Fruit fly (Drosophila melanogaster): ENCODE measurements around the gene CecC.
A peak's percentile ranks its signal among the peaks of the same experiment; 100 is the strongest.

The CecC gene

dm6 chr3R:30216210-30216609 lies at the start of gene CecC:
CecC (plus strand) TSS chr3R:30216484.
- no peak for TF ChIP-seq dsf (GFP tag; optimal IDR thresholded peaks at IDR 0.05; ENCODE audit: borderline replicate concordance)
- TF ChIP-seq Rel (GFP tag; optimal IDR thresholded peaks at IDR 0.05): no peak
- TF ChIP-seq Rel (tag; optimal IDR thresholded peaks at IDR 0.05): peak; percentile 91

dm6 chr3R:30170671-30171667 lies 45.3 kb upstream of the CecC start, which contains the start of gene Rsod:
Rsod (minus strand) TSS chr3R:30171207.
- peak; percentile 80 for TF ChIP-seq fru (GFP tag; optimal IDR thresholded peaks at IDR 0.05)
- TF ChIP-seq br (GFP tag; optimal IDR thresholded peaks at IDR 0.05): peak; percentile 70
- TF ChIP-seq OdsH (GFP tag; optimal IDR thresholded peaks at IDR 0.05): peak; percentile 82
- TF ChIP-seq HLH106 (tag; optimal IDR thresholded peaks at IDR 0.05): peak; percentile 86
- TF ChIP-seq brk (GFP tag; optimal IDR thresholded peaks at IDR 0.05): no peak
- no peak for TF ChIP-seq GATAd (GFP tag; optimal IDR thresholded peaks at IDR 0.05)
- TF ChIP-seq h (GFP tag; optimal IDR thresholded peaks at IDR 0.05): peak; percentile 80
- peak; percentile 53 for TF ChIP-seq dmrt93B (GFP tag; optimal IDR thresholded peaks at IDR 0.05)
- peak; percentile 32 for TF ChIP-seq Hr83 (GFP tag; optimal IDR thresholded peaks at IDR 0.05; ENCODE audit: poor library complexity, severe bottlenecking)
- no peak for TF ChIP-seq lola (GFP tag; optimal IDR thresholded peaks at IDR 0.05)
- no peak for TF ChIP-seq tai (GFP tag; optimal IDR thresholded peaks at IDR 0.05)
- no peak for TF ChIP-seq Dfd (GFP tag; optimal IDR thresholded peaks at IDR 0.05)
- TF ChIP-seq usp (GFP tag; optimal IDR thresholded peaks at IDR 0.05): no peak
- peak; percentile 43 for TF ChIP-seq Dif (GFP tag; optimal IDR thresholded peaks at IDR 0.05; ENCODE audit: partially characterized antibody)
- TF ChIP-seq Myc (optimal IDR thresholded peaks at IDR 0.05): no peak
- peak; percentile 75 for TF ChIP-seq Hnf4 (GFP tag; optimal IDR thresholded peaks at IDR 0.05)
- TF ChIP-seq psq (GFP tag; optimal IDR thresholded peaks at IDR 0.05): peak; percentile 91
- TF ChIP-seq CrebA (GFP tag; optimal IDR thresholded peaks at IDR 0.05; ENCODE audit: borderline replicate concordance): no peak
- peak; percentile 82 for TF ChIP-seq ey (GFP tag; optimal IDR thresholded peaks at IDR 0.05)
- no peak for TF ChIP-seq pan (optimal IDR thresholded peaks at IDR 0.05)
- TF ChIP-seq jim (GFP tag; optimal IDR thresholded peaks at IDR 0.05): no peak
- TF ChIP-seq Vsx2 (GFP tag; optimal IDR thresholded peaks at IDR 0.05; ENCODE audit: partially characterized antibody): peak; percentile 40
- TF ChIP-seq rgr (GFP tag; optimal IDR thresholded peaks at IDR 0.05): peak; percentile 86
- peak; percentile 61 for TF ChIP-seq Sp1 (GFP tag; optimal IDR thresholded peaks at IDR 0.05)
- TF ChIP-seq Mio (GFP tag; optimal IDR thresholded peaks at IDR 0.05): no peak
- TF ChIP-seq Jra (GFP tag; optimal IDR thresholded peaks at IDR 0.05): peak; percentile 13
- TF ChIP-seq CG9705 (GFP tag; optimal IDR thresholded peaks at IDR 0.05): no peak
- TF ChIP-seq CG32264 (GFP tag; optimal IDR thresholded peaks at IDR 0.05): peak; percentile 62
- no peak for TF ChIP-seq N (GFP tag; optimal IDR thresholded peaks at IDR 0.05)
- peak; percentile 4 for TF ChIP-seq dsf (GFP tag; optimal IDR thresholded peaks at IDR 0.05; ENCODE audit: borderline replicate concordance)
- no peak for TF ChIP-seq dl (GFP tag; optimal IDR thresholded peaks at IDR 0.05; ENCODE audit: insufficient read depth in 1 of 2, partially characterized antibody in 2 of 2)
- peak; percentile 73 for TF ChIP-seq woc (GFP tag; optimal IDR thresholded peaks at IDR 0.05)
- TF ChIP-seq Rel (GFP tag; optimal IDR thresholded peaks at IDR 0.05): peak; percentile 43
- no peak for TF ChIP-seq Rel (tag; optimal IDR thresholded peaks at IDR 0.05)
- TF ChIP-seq foxo (GFP tag; optimal IDR thresholded peaks at IDR 0.05): peak in 1 of 2 experiments; percentile 89
- TF ChIP-seq sage (GFP tag; optimal IDR thresholded peaks at IDR 0.05): peak; percentile 59
- peak; percentile 27 for TF ChIP-seq sv (GFP tag; optimal IDR thresholded peaks at IDR 0.05)
- no peak for TF ChIP-seq Abd-B (GFP tag; optimal IDR thresholded peaks at IDR 0.05)
- no peak for TF ChIP-seq Hr78 (GFP tag; optimal IDR thresholded peaks at IDR 0.05)
